Worm (Caenorhabditis elegans): ENCODE data around the gene crn-3.

- TF ChIP-seq sdz-38 (tag; optimal IDR thresholded peaks at IDR 0.05): no peak
- TF ChIP-seq Y95B8A.8 (GFP tag; IDR thresholded peaks at IDR 0.05): no peak
- TF ChIP-seq nhr-80 (tag; optimal IDR thresholded peaks at IDR 0.05): no peak
- no peak for TF ChIP-seq ceh-27 (GFP tag; optimal IDR thresholded peaks at IDR 0.05)
- TF ChIP-seq gei-17 (GFP tag; optimal IDR thresholded peaks at IDR 0.05): no peak
Measured at ce11 chrII:10594312-10594711, 6.5 kb downstream of the crn-3 start.
